Worm (Caenorhabditis elegans) whole organism, late embryonic: ENCODE results near the gene B0273.1.

ENCODE experiments used
- C38D4.7 ChIP-seq: fragments of 200-800 bp; sonication (Bioruptor generic); optimal IDR thresholded peaks from 2 replicates; lab custom pipeline; 2018; ENCODE audit warnings: mild to moderate bottlenecking, missing genetic modification characterization, moderate library complexity, missing compliant biosample characterization
- F13H6.1 ChIP-seq: sonication (generic microtip); optimal IDR thresholded peaks from 2 replicates; lab custom pipeline; 2016; ENCODE audit warnings: missing genetic modification characterization, missing compliant biosample characterization
- K09A11.1 ChIP-seq: sonication (generic microtip); optimal IDR thresholded peaks from 2 replicates; lab custom pipeline; 2017; ENCODE audit warnings: antibody characterized with exemption, mild to moderate bottlenecking, missing genetic modification characterization, missing compliant biosample characterization; ENCODE audit not compliant: insufficient read depth
- T23F11.4 ChIP-seq: fragments of 200-800 bp; sonication (Bioruptor generic); optimal IDR thresholded peaks from 2 replicates; lab custom pipeline; 2018; ENCODE audit warnings: mild to moderate bottlenecking, missing genetic modification characterization, missing compliant biosample characterization
- Y22D7AL.16 ChIP-seq: sonication (generic microtip); optimal IDR thresholded peaks from 2 replicates; lab custom pipeline; 2016; ENCODE audit warnings: missing genetic modification characterization, missing compliant biosample characterization
- ahr-1 ChIP-seq: sonication (generic microtip); optimal IDR thresholded peaks from 2 replicates; lab custom pipeline; 2016; ENCODE audit warnings: missing genetic modification characterization, missing compliant biosample characterization
- ceh-14 ChIP-seq: sonication (generic microtip); optimal IDR thresholded peaks from 2 replicates; lab custom pipeline; 2016; ENCODE audit warnings: missing genotype, missing genetic modification characterization, missing compliant biosample characterization
- ceh-2 ChIP-seq: sonication (generic microtip); optimal IDR thresholded peaks from 2 replicates; lab custom pipeline; 2016; ENCODE audit warnings: missing genotype, missing genetic modification characterization, missing compliant biosample characterization
- ceh-30 ChIP-seq: fragments of 150-350 bp; optimal IDR thresholded peaks from 2 replicates; lab custom pipeline; 2014; ENCODE audit warnings: missing biosample characterization, missing genetic modification characterization
- ceh-31 ChIP-seq: sonication (generic microtip); optimal IDR thresholded peaks from 2 replicates; lab custom pipeline; 2016; ENCODE audit warnings: missing genetic modification characterization, missing compliant biosample characterization
- ceh-34 ChIP-seq: sonication (generic microtip); optimal IDR thresholded peaks from 2 replicates; lab custom pipeline; 2016; ENCODE audit warnings: mild to moderate bottlenecking, missing genetic modification characterization, missing compliant biosample characterization
- ceh-45 ChIP-seq: fragments of 200-800 bp; sonication (Bioruptor generic); IDR thresholded peaks from 2 replicates; pipeline ENCODE4 v1.3.6; 2022; ENCODE audit warnings: missing genetic modification reagents, missing genetic modification characterization, missing compliant biosample characterization
- ceh-48 ChIP-seq: sonication (generic microtip); optimal IDR thresholded peaks from 2 replicates; lab custom pipeline; 2016; ENCODE audit warnings: missing genetic modification characterization, inconsistent platforms, missing compliant biosample characterization
- che-1 ChIP-seq: sonication (generic microtip); optimal IDR thresholded peaks from 2 replicates; lab custom pipeline; 2016; ENCODE audit warnings: mild to moderate bottlenecking, missing genetic modification characterization, missing compliant biosample characterization
- dve-1 ChIP-seq: sonication (generic microtip); optimal IDR thresholded peaks from 2 replicates; lab custom pipeline; 2017; ENCODE audit warnings: antibody characterized with exemption, mild to moderate bottlenecking, missing genetic modification characterization, missing compliant biosample characterization
- elt-2 ChIP-seq: sonication (generic microtip); optimal IDR thresholded peaks from 2 replicates; lab custom pipeline; 2016; ENCODE audit warnings: missing genetic modification reagents, missing genetic modification characterization, missing compliant biosample characterization
- ets-4 ChIP-seq: sonication (generic microtip); optimal IDR thresholded peaks from 2 replicates; lab custom pipeline; 2016; ENCODE audit warnings: missing genetic modification characterization, missing compliant biosample characterization
- fax-1 ChIP-seq: sonication (generic microtip); optimal IDR thresholded peaks from 2 replicates; lab custom pipeline; 2016; ENCODE audit warnings: missing genotype, missing genetic modification characterization, missing compliant biosample characterization
- fkh-6 ChIP-seq: sonication (generic microtip); optimal IDR thresholded peaks from 2 replicates; lab custom pipeline; 2016; ENCODE audit warnings: missing genetic modification characterization, missing compliant biosample characterization
- hlh-15 ChIP-seq: sonication (generic microtip); optimal IDR thresholded peaks from 2 replicates; lab custom pipeline; 2016; ENCODE audit warnings: missing genetic modification characterization, missing compliant biosample characterization
- hlh-30 ChIP-seq: sonication (generic microtip); optimal IDR thresholded peaks from 2 replicates; lab custom pipeline; 2017; ENCODE audit warnings: antibody characterized with exemption, missing genetic modification characterization, missing compliant biosample characterization; ENCODE audit not compliant: insufficient read depth
- hlh-8 ChIP-seq: sonication (generic microtip); optimal IDR thresholded peaks from 2 replicates; lab custom pipeline; 2016; ENCODE audit warnings: missing genotype, missing genetic modification characterization, missing compliant biosample characterization
- lim-6 ChIP-seq: sonication (generic microtip); optimal IDR thresholded peaks from 2 replicates; lab custom pipeline; 2016; ENCODE audit warnings: missing genetic modification characterization, missing compliant biosample characterization
- nfya-1 ChIP-seq: sonication (generic microtip); optimal IDR thresholded peaks from 2 replicates; lab custom pipeline; 2017; ENCODE audit warnings: missing genetic modification characterization, mild to moderate bottlenecking, missing compliant biosample characterization, antibody characterized with exemption, moderate library complexity
- nhr-11 ChIP-seq: fragments of 150-350 bp; optimal IDR thresholded peaks from 2 replicates; lab custom pipeline; 2014; ENCODE audit warnings: missing biosample characterization, missing genetic modification characterization
- npax-4 ChIP-seq: sonication (generic microtip); optimal IDR thresholded peaks from 2 replicates; lab custom pipeline; 2016; ENCODE audit warnings: missing genetic modification characterization, missing compliant biosample characterization
- pat-9 ChIP-seq: fragments of 200-800 bp; sonication (Bioruptor generic); optimal IDR thresholded peaks from 2 replicates; lab custom pipeline; 2018; ENCODE audit warnings: mild to moderate bottlenecking, missing genetic modification characterization, moderate library complexity, missing compliant biosample characterization
- pha-2 ChIP-seq: sonication (generic microtip); optimal IDR thresholded peaks from 2 replicates; lab custom pipeline; 2017; ENCODE audit warnings: mild to moderate bottlenecking, missing genetic modification characterization, missing compliant biosample characterization
- pros-1 ChIP-seq: fragments of 150-350 bp; optimal IDR thresholded peaks from 2 replicates; lab custom pipeline; 2014; ENCODE audit warnings: missing biosample characterization, missing genetic modification reagents, missing genetic modification characterization
- ref-2 ChIP-seq: sonication (generic microtip); optimal IDR thresholded peaks from 2 replicates; lab custom pipeline; 2016; ENCODE audit warnings: missing genetic modification characterization, missing compliant biosample characterization
- tbx-2 ChIP-seq: sonication (generic microtip); optimal IDR thresholded peaks from 2 replicates; lab custom pipeline; 2016; ENCODE audit warnings: missing genetic modification characterization, missing compliant biosample characterization
- ttx-3 ChIP-seq: sonication (generic microtip); optimal IDR thresholded peaks from 2 replicates; lab custom pipeline; 2016; ENCODE audit warnings: missing genetic modification reagents, missing genetic modification characterization, missing compliant biosample characterization
- unc-55 ChIP-seq: sonication (generic microtip); optimal IDR thresholded peaks from 2 replicates; lab custom pipeline; 2017; ENCODE audit warnings: missing biosample characterization, missing genetic modification reagents, missing genetic modification characterization
- unc-86 ChIP-seq: sonication (generic microtip); optimal IDR thresholded peaks from 2 replicates; lab custom pipeline; 2016; ENCODE audit warnings: missing genetic modification characterization, missing compliant biosample characterization
- ztf-16 ChIP-seq: sonication (generic microtip); optimal IDR thresholded peaks from 2 replicates; lab custom pipeline; 2017; ENCODE audit warnings: missing genetic modification characterization, missing compliant biosample characterization

The B0273.1 gene

ce11 chrIV:5537813-5538538, 44.2 kb downstream of the B0273.1 start, which contains the start of the genes fem-1 and drp-1:
TSS of gene fem-1 (minus strand) at chrIV:5537962.
TSS of gene drp-1 (plus strand) at chrIV:5538488.
- TF ChIP-seq hlh-15 (peak; percentile 12), hlh-30 (peak; percentile 56), ceh-14 (tag; lab: Kevin White, UChicago) (no peak), ceh-34 (peak; percentile 21), dve-1 (tag; lab: Kevin White, UChicago) (no peak)

ce11 chrIV:5541285-5541684, 47.5 kb downstream of the B0273.1 start, which contains the start of gene tebp-2:
TSS of gene tebp-2 (plus strand) at chrIV:5541627.
- TF ChIP-seq che-1 (no peak), fax-1 (tag; lab: Kevin White, UChicago) (no peak), ahr-1 (tag; lab: Kevin White, UChicago) (no peak), Y22D7AL.16 (no peak), nhr-11 (no peak), ref-2 (no peak), ceh-30 (no peak), F13H6.1 (tag; lab: Kevin White, UChicago) (no peak), pat-9 (tag; lab: Kevin White, UChicago) (no peak), C38D4.7 (no peak), tbx-2 (tag; lab: Kevin White, UChicago) (no peak), dve-1 (tag; lab: Kevin White, UChicago) (no peak), hlh-8 (tag; lab: Kevin White, UChicago) (no peak), unc-86 (tag; lab: Kevin White, UChicago) (no peak), ceh-2 (tag; lab: Kevin White, UChicago) (no peak), lim-6 (tag; lab: Kevin White, UChicago) (no peak)

- TF ChIP-seq npax-4 (tag; lab: Kevin White, UChicago): no peak
- TF ChIP-seq unc-55 (GFP tag; lab: Kevin White, UChicago): no peak
- TF ChIP-seq ets-4 (tag; lab: Kevin White, UChicago): no peak
- no peak for TF ChIP-seq ceh-34
- TF ChIP-seq pros-1: no peak
- no peak for TF ChIP-seq K09A11.1 (tag; lab: Kevin White, UChicago)
- no peak for TF ChIP-seq ceh-31 (tag; lab: Kevin White, UChicago)
- no peak for TF ChIP-seq ttx-3 (tag; lab: Kevin White, UChicago)
- no peak for TF ChIP-seq ceh-45 (GFP tag; lab: Robert Waterston, UW)
- no peak for TF ChIP-seq nfya-1 (tag; lab: Kevin White, UChicago)
- no peak for TF ChIP-seq T23F11.4 (GFP tag; lab: Kevin White, UChicago)
- no peak for TF ChIP-seq ztf-16 (tag; lab: Kevin White, UChicago)
- no peak for TF ChIP-seq ceh-48 (tag; lab: Kevin White, UChicago)
- TF ChIP-seq dve-1 (tag; lab: Kevin White, UChicago): no peak
- no peak for TF ChIP-seq elt-2 (tag; lab: Kevin White, UChicago)
- no peak for TF ChIP-seq pha-2
- TF ChIP-seq fkh-6 (tag; lab: Kevin White, UChicago): no peak
- no peak for TF ChIP-seq hlh-15
- TF ChIP-seq unc-86 (tag; lab: Kevin White, UChicago): no peak
- TF ChIP-seq ceh-30: no peak
These were observed 50.9 kb downstream of the B0273.1 start, which contains the start of gene cec-6 for ce11 chrIV:5544609-5545214. TSS of gene cec-6 (plus strand) at chrIV:5544860.
